Worm (Caenorhabditis elegans) whole organism, mixed stage, embryonic: ENCODE data around the gene twnk-1.
A peak's percentile ranks its signal among the peaks of the same experiment; 100 is the strongest.

Experiments
- M03D4.4 ChIP-seq: sonication (generic microtip); optimal IDR thresholded peaks from 2 replicates; lab custom pipeline; 2017; ENCODE audit warnings: mild to moderate bottlenecking, missing genetic modification characterization, missing compliant biosample characterization
- bed-3 ChIP-seq: fragments of 200-800 bp; sonication (Bioruptor generic); optimal IDR thresholded peaks from 3 replicates; lab custom pipeline; 2018; ENCODE audit warnings: mild to moderate bottlenecking, missing genetic modification characterization, moderate library complexity, missing compliant biosample characterization
- blmp-1 ChIP-seq: fragments of 150-350 bp; optimal IDR thresholded peaks from 2 replicates; lab custom pipeline; 2014; ENCODE audit warnings: missing biosample characterization, missing genetic modification characterization
- ceh-39 ChIP-seq: fragments of 150-350 bp; optimal IDR thresholded peaks from 2 replicates; lab custom pipeline; 2014; ENCODE audit warnings: missing biosample characterization, missing genetic modification characterization
- ceh-43 ChIP-seq: fragments of 200-800 bp; sonication (Bioruptor generic); optimal IDR thresholded peaks from 2 replicates; lab custom pipeline; 2018; ENCODE audit warnings: mild to moderate bottlenecking, missing genetic modification characterization, moderate library complexity, missing compliant biosample characterization
- ceh-83 ChIP-seq: fragments of 200-800 bp; sonication (Bioruptor generic); optimal IDR thresholded peaks from 2 replicates; lab custom pipeline; 2018; ENCODE audit warnings: mild to moderate bottlenecking, missing genetic modification characterization, missing compliant biosample characterization
- ces-1 ChIP-seq: fragments of 150-350 bp; optimal IDR thresholded peaks from 2 replicates; lab custom pipeline; 2014; ENCODE audit warnings: missing biosample characterization, missing genetic modification reagents, missing genetic modification characterization
- cnd-1 ChIP-seq: fragments of 200-800 bp; sonication (Bioruptor generic); optimal IDR thresholded peaks from 2 replicates; lab custom pipeline; 2018; ENCODE audit warnings: mild to moderate bottlenecking, missing genetic modification characterization, missing compliant biosample characterization
- drap-1 ChIP-seq: fragments of 200-800 bp; sonication (Bioruptor generic); optimal IDR thresholded peaks from 3 replicates; lab custom pipeline; 2018; ENCODE audit warnings: mild to moderate bottlenecking, missing genetic modification characterization, missing compliant biosample characterization
- elt-1 ChIP-seq: sonication (generic microtip); optimal IDR thresholded peaks from 2 replicates; lab custom pipeline; 2017; ENCODE audit warnings: missing genetic modification characterization, mild to moderate bottlenecking, missing compliant biosample characterization, antibody characterized with exemption, moderate library complexity, borderline replicate concordance; ENCODE audit not compliant: insufficient read depth
- elt-3 ChIP-seq: fragments of 150-350 bp; optimal IDR thresholded peaks from 2 replicates; lab custom pipeline; 2014; ENCODE audit warnings: missing biosample characterization, missing genetic modification characterization
- flh-1 ChIP-seq: fragments of 200-800 bp; sonication (Bioruptor generic); optimal IDR thresholded peaks from 2 replicates; lab custom pipeline; 2018; ENCODE audit warnings: mild to moderate bottlenecking, missing genetic modification characterization, moderate library complexity, missing compliant biosample characterization
- ham-2 ChIP-seq: fragments of 200-800 bp; sonication (Bioruptor generic); optimal IDR thresholded peaks from 2 replicates; lab custom pipeline; 2018; ENCODE audit warnings: mild to moderate bottlenecking, missing genetic modification characterization, missing compliant biosample characterization
- hlh-1 ChIP-seq: fragments of 150-350 bp; optimal IDR thresholded peaks from 2 replicates; lab custom pipeline; 2014; ENCODE audit warnings: missing biosample characterization, missing genetic modification reagents, missing genetic modification characterization
- lin-13 ChIP-seq: fragments of 150-350 bp; optimal IDR thresholded peaks from 2 replicates; lab custom pipeline; 2014; ENCODE audit warnings: missing biosample characterization, missing genetic modification characterization
- lin-32 ChIP-seq: fragments of 200-800 bp; sonication (Bioruptor generic); optimal IDR thresholded peaks from 2 replicates; lab custom pipeline; 2018; ENCODE audit warnings: mild to moderate bottlenecking, missing genetic modification characterization, missing compliant biosample characterization
- lsy-2 ChIP-seq: fragments of 150-350 bp; optimal IDR thresholded peaks from 2 replicates; lab custom pipeline; 2014; ENCODE audit warnings: missing biosample characterization, missing genetic modification characterization
- mab-5 ChIP-seq: fragments of 150-350 bp; optimal IDR thresholded peaks from 2 replicates; lab custom pipeline; 2014; ENCODE audit warnings: missing biosample characterization, missing genetic modification characterization
- mep-1 ChIP-seq: fragments of 150-350 bp; optimal IDR thresholded peaks from 2 replicates; lab custom pipeline; 2017; ENCODE audit warnings: missing biosample characterization, missing genetic modification reagents, missing genetic modification characterization, inconsistent platforms
- mls-2 ChIP-seq: sonication (generic microtip); optimal IDR thresholded peaks from 2 replicates; lab custom pipeline; 2016; ENCODE audit warnings: mild to moderate bottlenecking, missing genetic modification characterization, moderate library complexity, missing compliant biosample characterization
- nhr-12 ChIP-seq: fragments of 150-350 bp; optimal IDR thresholded peaks from 2 replicates; lab custom pipeline; 2014; ENCODE audit warnings: missing biosample characterization, missing genetic modification characterization
- nhr-2 ChIP-seq: fragments of 150-350 bp; optimal IDR thresholded peaks from 2 replicates; lab custom pipeline; 2014; ENCODE audit warnings: missing biosample characterization, missing genetic modification characterization
- nhr-237 ChIP-seq: fragments of 150-350 bp; optimal IDR thresholded peaks from 2 replicates; lab custom pipeline; 2014; ENCODE audit warnings: missing biosample characterization, missing genetic modification characterization
- nhr-28 ChIP-seq: fragments of 150-350 bp; optimal IDR thresholded peaks from 2 replicates; lab custom pipeline; 2014; ENCODE audit warnings: missing biosample characterization, missing genetic modification characterization
- nhr-76 ChIP-seq: sonication (generic microtip); optimal IDR thresholded peaks from 2 replicates; lab custom pipeline; 2017; ENCODE audit warnings: missing biosample characterization, missing genetic modification characterization
- pha-4 ChIP-seq: fragments of 150-350 bp; optimal IDR thresholded peaks from 2 replicates; lab custom pipeline; 2018; ENCODE audit warnings: missing biosample characterization, missing genetic modification reagents, missing genetic modification characterization
- sem-2 ChIP-seq: fragments of 200-800 bp; sonication (Bioruptor generic); optimal IDR thresholded peaks from 2 replicates; lab custom pipeline; 2018; ENCODE audit warnings: mild to moderate bottlenecking, missing genetic modification characterization, missing compliant biosample characterization
- snpc-4 ChIP-seq: fragments of 150-350 bp; optimal IDR thresholded peaks from 2 replicates; lab custom pipeline; 2014; ENCODE audit warnings: missing biosample characterization, missing genetic modification characterization
- sptf-1 ChIP-seq: sonication (generic microtip); optimal IDR thresholded peaks from 2 replicates; lab custom pipeline; 2017; ENCODE audit warnings: mild to moderate bottlenecking, missing genetic modification characterization, moderate library complexity, missing compliant biosample characterization
- tbx-8 ChIP-seq: fragments of 200-800 bp; sonication (Bioruptor generic); optimal IDR thresholded peaks from 2 replicates; lab custom pipeline; 2018; ENCODE audit warnings: mild to moderate bottlenecking, missing genetic modification characterization, moderate library complexity, missing compliant biosample characterization
- unc-120 ChIP-seq: sonication (generic microtip); optimal IDR thresholded peaks from 2 replicates; lab custom pipeline; 2017; ENCODE audit warnings: missing genetic modification characterization, missing compliant biosample characterization; ENCODE audit not compliant: poor library complexity, severe bottlenecking
- unc-39 ChIP-seq: fragments of 150-350 bp; optimal IDR thresholded peaks from 2 replicates; lab custom pipeline; 2014; ENCODE audit warnings: missing biosample characterization, missing genetic modification characterization
- unc-62 ChIP-seq: fragments of 150-350 bp; optimal IDR thresholded peaks from 2 replicates; lab custom pipeline; 2014; ENCODE audit warnings: missing biosample characterization, missing genetic modification reagents, missing genetic modification characterization
- zip-8 ChIP-seq: fragments of 150-350 bp; optimal IDR thresholded peaks from 2 replicates; lab custom pipeline; 2014; ENCODE audit warnings: missing biosample characterization, missing genetic modification characterization
- ztf-11 ChIP-seq: fragments of 150-350 bp; optimal IDR thresholded peaks from 2 replicates; lab custom pipeline; 2014; ENCODE audit warnings: missing biosample characterization, missing genetic modification characterization

twnk-1 gene

ce11 chrX:5764739-5765138, 26.3 kb upstream of the twnk-1 start:
- TF ChIP-seq elt-1 (tag; lab: Kevin White, UChicago): no peak
- TF ChIP-seq unc-62 (GFP tag; lab: Kevin White, UChicago): peak; percentile 39
- TF ChIP-seq bed-3: no peak
- TF ChIP-seq lin-32: no peak
- no peak for TF ChIP-seq unc-120 (tag; lab: Kevin White, UChicago)
- peak; percentile 11 for TF ChIP-seq M03D4.4 (tag; lab: Kevin White, UChicago)
- TF ChIP-seq cnd-1: no peak
- no peak for TF ChIP-seq nhr-12 (tag; lab: Kevin White, UChicago)
- TF ChIP-seq nhr-2 (tag; lab: Kevin White, UChicago): no peak
- TF ChIP-seq lin-13 (tag; lab: Kevin White, UChicago): peak; percentile 32
- TF ChIP-seq ham-2: no peak
- TF ChIP-seq pha-4 (tag; lab: Kevin White, UChicago): no peak
- TF ChIP-seq ceh-39 (tag; lab: Kevin White, UChicago): no peak
- TF ChIP-seq zip-8 (tag; lab: Kevin White, UChicago): no peak
- TF ChIP-seq mls-2 (tag; lab: Kevin White, UChicago): peak; percentile 73
- no peak for TF ChIP-seq hlh-1 (tag; lab: Kevin White, UChicago)
- peak; percentile 32 for TF ChIP-seq ces-1 (GFP tag; lab: Kevin White, UChicago)
- TF ChIP-seq nhr-237 (tag; lab: Kevin White, UChicago): no peak
- no peak for TF ChIP-seq ceh-83
- TF ChIP-seq tbx-8 (GFP tag; lab: Kevin White, UChicago): no peak
- TF ChIP-seq sem-2 (GFP tag; lab: Kevin White, UChicago): no peak
- no peak for TF ChIP-seq blmp-1
- no peak for TF ChIP-seq ztf-11 (tag; lab: Kevin White, UChicago)
- no peak for TF ChIP-seq nhr-28
- TF ChIP-seq nhr-76: no peak
- no peak for TF ChIP-seq sptf-1 (tag; lab: Kevin White, UChicago)
- TF ChIP-seq mep-1 (tag; lab: Kevin White, UChicago): peak; percentile 20
- no peak for TF ChIP-seq flh-1
- no peak for TF ChIP-seq ceh-43 (GFP tag; lab: Kevin White, UChicago)
- no peak for TF ChIP-seq snpc-4 (tag; lab: Kevin White, UChicago)
- no peak for TF ChIP-seq elt-3 (tag; lab: Kevin White, UChicago)
- TF ChIP-seq unc-39 (tag; lab: Kevin White, UChicago): no peak
- TF ChIP-seq drap-1: peak; percentile 19
- TF ChIP-seq lsy-2 (tag; lab: Kevin White, UChicago): no peak
- TF ChIP-seq mab-5: no peak

- TF ChIP-seq snpc-4 (tag; lab: Kevin White, UChicago) (no peak), sem-2 (GFP tag; lab: Kevin White, UChicago) (no peak), hlh-1 (tag; lab: Kevin White, UChicago) (no peak), elt-3 (tag; lab: Kevin White, UChicago) (no peak), M03D4.4 (tag; lab: Kevin White, UChicago) (no peak), unc-39 (tag; lab: Kevin White, UChicago) (no peak), flh-1 (no peak), ceh-39 (tag; lab: Kevin White, UChicago) (no peak), unc-120 (tag; lab: Kevin White, UChicago) (no peak), bed-3 (no peak), blmp-1 (no peak), nhr-76 (no peak)
Measured at ce11 chrX:5770648-5771047, 20.4 kb upstream of the twnk-1 start, which contains the start of gene C54H2.4. C54H2.4 (minus strand) TSS chrX:5770748.

- no peak for TF ChIP-seq mep-1 (tag; lab: Kevin White, UChicago)
- TF ChIP-seq lin-32: no peak
- peak; percentile 39 for TF ChIP-seq pha-4 (tag; lab: Kevin White, UChicago)
- TF ChIP-seq snpc-4 (tag; lab: Kevin White, UChicago): no peak
Measured at ce11 chrX:5772538-5773154, 18.4 kb upstream of the twnk-1 start.

ce11 chrX:5773471-5773870, 17.5 kb upstream of the twnk-1 start, which contains the start of gene sym-3:
sym-3 (plus strand) TSS chrX:5773771.
- TF ChIP-seq zip-8 (tag; lab: Kevin White, UChicago) (no peak), elt-3 (tag; lab: Kevin White, UChicago) (no peak), unc-62 (GFP tag; lab: Kevin White, UChicago) (no peak), ceh-43 (GFP tag; lab: Kevin White, UChicago) (no peak), bed-3 (no peak), ceh-83 (no peak), nhr-28 (no peak)
